Worm (Caenorhabditis elegans) whole organism, L4 larva: ENCODE results near the gene rps-11.

Experiments used
- F10B5.3 ChIP-seq: sonication (generic microtip); optimal IDR thresholded peaks from 2 replicates; lab custom pipeline; 2016; ENCODE audit warnings: mild to moderate bottlenecking, missing genetic modification characterization, missing compliant biosample characterization
- aly-2 ChIP-seq: sonication (generic microtip); optimal IDR thresholded peaks from 2 replicates; lab custom pipeline; 2018; ENCODE audit warnings: missing biosample characterization, missing genetic modification characterization
- ama-1 ChIP-seq: fragments of 150-350 bp; optimal IDR thresholded peaks from 2 replicates; lab custom pipeline; 2014; ENCODE audit warnings: inconsistent platforms, mixed read lengths
- dpl-1 ChIP-seq: fragments of 150-350 bp; optimal IDR thresholded peaks from 2 replicates; lab custom pipeline; 2014; ENCODE audit warnings: missing biosample characterization, missing genetic modification reagents, missing genetic modification characterization
- dve-1 ChIP-seq: sonication (generic microtip); optimal IDR thresholded peaks from 2 replicates; lab custom pipeline; 2017; ENCODE audit warnings: antibody characterized with exemption, mild to moderate bottlenecking, missing genetic modification characterization, missing compliant biosample characterization; ENCODE audit not compliant: insufficient read depth
- hmg-1.1 ChIP-seq: fragments of 200-800 bp; sonication (Bioruptor generic); IDR thresholded peaks from 2 replicates; pipeline ENCODE4 v1.3.6; 2022; ENCODE audit warnings: missing genetic modification reagents, missing genetic modification characterization, missing compliant biosample characterization
- lin-29 ChIP-seq: fragments of 200-800 bp; sonication (Bioruptor generic); IDR thresholded peaks from 2 replicates; pipeline ENCODE4 v1.3.6; 2022; ENCODE audit warnings: missing genetic modification reagents, missing genetic modification characterization, missing compliant biosample characterization
- mdl-1 ChIP-seq, 2 experiments: fragments of 150-350 bp in 1 of 2; sonication (generic microtip) in 1 of 2; optimal IDR thresholded peaks; 2 replicates each; lab custom pipeline; 2014 to 2017; ENCODE audit warnings: missing biosample characterization in 2 of 2, missing genetic modification characterization in 2 of 2
- nhr-11 ChIP-seq: fragments of 150-350 bp; optimal IDR thresholded peaks from 2 replicates; lab custom pipeline; 2014; ENCODE audit warnings: missing biosample characterization, missing genetic modification characterization
- nhr-28 ChIP-seq: fragments of 150-350 bp; optimal IDR thresholded peaks from 2 replicates; lab custom pipeline; 2014; ENCODE audit warnings: missing biosample characterization, missing genetic modification characterization
- nhr-48 ChIP-seq: sonication (generic microtip); optimal IDR thresholded peaks from 2 replicates; lab custom pipeline; 2016; ENCODE audit warnings: mild to moderate bottlenecking, missing genetic modification characterization, missing compliant biosample characterization
- pha-4 ChIP-seq, 2 experiments: fragments of 150-350 bp in 1 of 2; fragments of 200-800 bp in 1 of 2; sonication (Bioruptor generic) in 1 of 2; IDR thresholded peaks in 1 of 2; optimal IDR thresholded peaks in 1 of 2; 2 replicates each; pipeline versions ENCODE4 v1.3.6 to Lab custom; 2014 to 2022; ENCODE audit warnings: missing genetic modification characterization in 2 of 2, missing genetic modification reagents in 2 of 2, missing biosample characterization in 1 of 2, missing compliant biosample characterization in 1 of 2
- snpc-4 ChIP-seq: fragments of 150-350 bp; optimal IDR thresholded peaks from 2 replicates; lab custom pipeline; 2014; ENCODE audit warnings: missing biosample characterization, missing genetic modification characterization
- unc-62 ChIP-seq, 3 experiments: fragments of 150-350 bp in 1 of 3; sonication (generic microtip); optimal IDR thresholded peaks in 2 of 3; peaks in 1 of 3; 1 replicate in 1 of 3; 2 replicates in 2 of 3; lab custom pipeline; 2014 to 2017; ENCODE audit warnings: missing biosample characterization in 3 of 3, missing genetic modification characterization in 3 of 3, missing genetic modification reagents in 3 of 3, missing genotype in 1 of 3

ce11 chrIV:11578492-11578891, 23.9 kb upstream of the rps-11 start, which contains the start of gene rib-1:
- TF ChIP-seq dpl-1 (GFP tag; lab: Kevin White, UChicago): no peak
- TF ChIP-seq dve-1 (tag; lab: Kevin White, UChicago): no peak
- TF ChIP-seq nhr-48 (tag; lab: Kevin White, UChicago): no peak
- no peak for TF ChIP-seq mdl-1 (tag; optimal IDR thresholded peaks at IDR 0.05; lab: Kevin White, UChicago)
- no peak for TF ChIP-seq unc-62 (GFP tag; optimal IDR thresholded peaks at IDR 0.05 in 1 of 2; lab: Kevin White, UChicago)
- no peak for TF ChIP-seq unc-62 (tag; optimal IDR thresholded peaks at IDR 0.05; lab: Kevin White, UChicago)
- TF ChIP-seq ama-1 (lab: Kevin White, UChicago): no peak
- no peak for TF ChIP-seq pha-4 (GFP tag; IDR thresholded peaks at IDR 0.05; lab: Robert Waterston, UW)
- no peak for TF ChIP-seq pha-4 (tag; optimal IDR thresholded peaks at IDR 0.05; lab: Kevin White, UChicago)
- no peak for TF ChIP-seq hmg-1.1
- TF ChIP-seq aly-2: no peak
- no peak for TF ChIP-seq F10B5.3 (tag; lab: Kevin White, UChicago)
- TF ChIP-seq snpc-4 (tag; lab: Kevin White, UChicago): no peak
- no peak for TF ChIP-seq nhr-11 (tag; lab: Kevin White, UChicago)
- TF ChIP-seq nhr-28 (tag; lab: Kevin White, UChicago): no peak
- no peak for TF ChIP-seq lin-29
